Worm (Caenorhabditis elegans): ENCODE data around the gene shc-2.
A peak's percentile ranks its signal among the peaks of the same experiment; 100 is the strongest.

Gene shc-2

DNA sequence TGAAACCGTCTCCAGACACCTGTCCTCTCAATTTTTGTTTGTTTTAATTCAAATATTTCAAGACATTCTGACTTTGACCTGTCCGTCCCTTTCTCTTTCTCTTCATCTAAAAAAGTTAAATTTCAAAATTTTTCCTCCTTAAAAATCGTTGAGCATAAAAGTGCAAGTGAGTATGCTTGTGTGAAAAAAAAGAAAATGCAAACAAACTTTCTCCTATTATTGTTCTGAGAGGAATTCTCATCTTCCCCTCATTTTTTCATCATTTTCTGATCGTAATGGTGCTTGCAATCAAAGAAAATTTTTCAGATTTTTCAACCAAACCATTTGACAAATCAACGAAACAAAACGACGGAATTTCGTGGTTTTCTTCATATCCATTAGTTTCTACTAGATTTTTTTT, at the start of gene shc-2:
TSS of gene shc-2 (plus strand) at position 301 of the 400 bp plus-strand sequence.
- TF ChIP-seq skn-1 (tag; optimal IDR thresholded peaks at IDR 0.05) (no peak), pax-3 (tag; optimal IDR thresholded peaks at IDR 0.05) (no peak), mdl-1 (tag; optimal IDR thresholded peaks at IDR 0.05) (no peak), lin-15B (tag; optimal IDR thresholded peaks at IDR 0.05) (no peak), aha-1 (tag; optimal IDR thresholded peaks at IDR 0.05) (no peak), irx-1 (tag; optimal IDR thresholded peaks at IDR 0.05) (no peak), hpl-2 (GFP tag; optimal IDR thresholded peaks at IDR 0.05) (no peak), C34B4.2 (tag; optimal IDR thresholded peaks at IDR 0.05) (no peak), C16A3.4 (tag; optimal IDR thresholded peaks at IDR 0.05) (no peak), pqm-1 (tag; optimal IDR thresholded peaks at IDR 0.05) (no peak), nhr-71 (tag; optimal IDR thresholded peaks at IDR 0.05) (no peak), lsy-2 (tag; optimal IDR thresholded peaks at IDR 0.05) (no peak), mab-9 (GFP tag; IDR thresholded peaks at IDR 0.05) (no peak), efl-3 (GFP tag; optimal IDR thresholded peaks at IDR 0.05) (no peak), egl-27 (tag; optimal IDR thresholded peaks at IDR 0.05) (no peak), hlh-17 (GFP tag; optimal IDR thresholded peaks at IDR 0.05; ENCODE audit: borderline replicate concordance) (no peak)

ce11 chrII:4920608-4921007, 48.4 kb upstream of the shc-2 start:
- TF ChIP-seq ets-5 (GFP tag; IDR thresholded peaks at IDR 0.05) (no peak), grh-1 (GFP tag; IDR thresholded peaks at IDR 0.05) (no peak), snpc-4 (tag; optimal IDR thresholded peaks at IDR 0.05) (no peak), nhr-28 (tag; optimal IDR thresholded peaks at IDR 0.05) (no peak), elt-3 (tag; optimal IDR thresholded peaks at IDR 0.05) (peak in 1 of 6 experiments; percentile 11), isw-1 (GFP tag; IDR thresholded peaks at IDR 0.05) (no peak), nhr-90 (tag; optimal IDR thresholded peaks at IDR 0.05; ENCODE audit: poor library complexity) (no peak), elt-2 (tag; optimal IDR thresholded peaks at IDR 0.05) (peak; percentile 50), dsc-1 (tag; optimal IDR thresholded peaks at IDR 0.05) (no peak)

DNA sequence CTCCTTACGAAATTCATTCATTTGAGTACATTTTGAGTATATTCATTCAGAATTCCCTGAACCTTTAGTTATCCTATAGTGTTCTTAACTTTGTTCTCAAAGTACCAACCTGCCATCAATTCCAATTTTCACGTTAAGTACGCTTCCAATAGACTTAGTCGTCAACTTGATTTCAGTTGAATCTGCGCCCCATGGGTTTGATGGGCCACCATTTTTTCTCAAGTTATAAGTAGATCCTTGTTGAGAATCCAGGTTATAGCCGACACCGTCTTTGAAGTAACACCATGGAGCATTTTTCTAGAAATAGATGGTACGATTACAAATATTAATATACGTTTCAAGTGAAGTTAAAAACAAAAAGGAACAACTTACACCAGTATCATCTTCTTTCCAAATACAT, 44.2 kb upstream of the shc-2 start:
- no peak for TF ChIP-seq nhr-12 (tag; optimal IDR thresholded peaks at IDR 0.05)
- no peak for TF ChIP-seq unc-86 (tag; optimal IDR thresholded peaks at IDR 0.05)
- TF ChIP-seq fkh-8 (tag; optimal IDR thresholded peaks at IDR 0.05): no peak
- no peak for TF ChIP-seq lin-39 (tag; optimal IDR thresholded peaks at IDR 0.05)
- no peak for TF ChIP-seq Y116A8C.19 (tag; optimal IDR thresholded peaks at IDR 0.05; ENCODE audit: borderline replicate concordance)
- TF ChIP-seq nhr-76 (tag; optimal IDR thresholded peaks at IDR 0.05): no peak
- TF ChIP-seq efl-1 (optimal IDR thresholded peaks at IDR 0.05): no peak
- TF ChIP-seq efl-1 (GFP tag; optimal IDR thresholded peaks at IDR 0.05 in 1 of 2): no peak
- TF ChIP-seq ztf-4 (tag; optimal IDR thresholded peaks at IDR 0.05): no peak
- TF ChIP-seq mep-1 (tag; optimal IDR thresholded peaks at IDR 0.05): no peak
- no peak for TF ChIP-seq irx-1 (tag; optimal IDR thresholded peaks at IDR 0.05)

- TF ChIP-seq elt-2 (tag; optimal IDR thresholded peaks at IDR 0.05): peak; percentile 100
- TF ChIP-seq C16A3.4 (tag; optimal IDR thresholded peaks at IDR 0.05): no peak
- no peak for TF ChIP-seq mab-9 (GFP tag; IDR thresholded peaks at IDR 0.05)
- TF ChIP-seq fkh-4 (tag; optimal IDR thresholded peaks at IDR 0.05; ENCODE audit: borderline replicate concordance): no peak
- TF ChIP-seq ceh-88 (GFP tag; IDR thresholded peaks at IDR 0.05): no peak
- TF ChIP-seq ets-5 (GFP tag; IDR thresholded peaks at IDR 0.05): no peak
- TF ChIP-seq sptf-1 (tag; optimal IDR thresholded peaks at IDR 0.05): no peak
- no peak for TF ChIP-seq irx-1 (tag; optimal IDR thresholded peaks at IDR 0.05)
- TF ChIP-seq ceh-90 (tag; optimal IDR thresholded peaks at IDR 0.05): no peak
- TF ChIP-seq lin-35 (GFP tag; optimal IDR thresholded peaks at IDR 0.05): peak in 1 of 2 experiments; percentile 60
- TF ChIP-seq C34B4.2 (tag; optimal IDR thresholded peaks at IDR 0.05): no peak
- no peak for TF ChIP-seq lin-14 (GFP tag; optimal IDR thresholded peaks at IDR 0.05)
- TF ChIP-seq jun-1 (tag; optimal IDR thresholded peaks at IDR 0.05): peak; percentile 19
- no peak for TF ChIP-seq ces-1 (GFP tag; optimal IDR thresholded peaks at IDR 0.05)
- no peak for TF ChIP-seq snpc-4 (tag; optimal IDR thresholded peaks at IDR 0.05)
- peak; percentile 13 for TF ChIP-seq pax-3 (tag; optimal IDR thresholded peaks at IDR 0.05)
- TF ChIP-seq unc-62 (GFP tag; optimal IDR thresholded peaks at IDR 0.05): no peak
- no peak for TF ChIP-seq fkh-8 (tag; optimal IDR thresholded peaks at IDR 0.05)
- no peak for TF ChIP-seq mep-1 (tag; optimal IDR thresholded peaks at IDR 0.05)
- no peak for TF ChIP-seq egl-27 (tag; optimal IDR thresholded peaks at IDR 0.05)
- TF ChIP-seq aly-2 (tag; optimal IDR thresholded peaks at IDR 0.05): no peak
- TF ChIP-seq aha-1 (tag; optimal IDR thresholded peaks at IDR 0.05): no peak
- TF ChIP-seq unc-98 (GFP tag; IDR thresholded peaks at IDR 0.05): no peak
- no peak for TF ChIP-seq lin-13 (GFP tag; optimal IDR thresholded peaks at IDR 0.05)
- TF ChIP-seq C04F5.9 (tag; optimal IDR thresholded peaks at IDR 0.05): no peak
Measured at ce11 chrII:4925198-4925764, 43.7 kb upstream of the shc-2 start, which contains the start of gene aagr-2. aagr-2 (minus strand) TSS chrII:4925248.
